Fruit fly (Drosophila melanogaster): ENCODE data around the gene Lk6.

The Lk6 gene

dm6 chr3R:11773999-11774397 lies 9.7 kb upstream of the Lk6 start (continued):
- no peak for TF ChIP-seq CG16863 (GFP tag; optimal IDR thresholded peaks at IDR 0.05)
- TF ChIP-seq Camta (GFP tag; optimal IDR thresholded peaks at IDR 0.05) = peak; percentile 13
- TF ChIP-seq Atf-2 (GFP tag; optimal IDR thresholded peaks at IDR 0.05) = peak; percentile 22
- peak; percentile 92 for TF ChIP-seq CG7556 (GFP tag; optimal IDR thresholded peaks at IDR 0.05)
- peak; percentile 59 for TF ChIP-seq tin (GFP tag; optimal IDR thresholded peaks at IDR 0.05)
- TF ChIP-seq dpn (GFP tag; optimal IDR thresholded peaks at IDR 0.05) = peak; percentile 6 to 58
- TF ChIP-seq Tbp (GFP tag; optimal IDR thresholded peaks at IDR 0.05) = no peak
- no peak for TF ChIP-seq HmgD (GFP tag; optimal IDR thresholded peaks at IDR 0.05)
- TF ChIP-seq ATbp (GFP tag; optimal IDR thresholded peaks at IDR 0.05) = peak; percentile 41
- TF ChIP-seq crol (GFP tag; IDR thresholded peaks at IDR 0.05) = no peak
- no peak for TF ChIP-seq nau (GFP tag; optimal IDR thresholded peaks at IDR 0.05)
- TF ChIP-seq ttk (GFP tag; IDR thresholded peaks at IDR 0.05) = peak; percentile 31
- TF ChIP-seq nmo (GFP tag; optimal IDR thresholded peaks at IDR 0.05) = peak; percentile 86
- peak; percentile 89 for TF ChIP-seq CoRest (tag; optimal IDR thresholded peaks at IDR 0.05)
- no peak for TF ChIP-seq NK7.1 (GFP tag; optimal IDR thresholded peaks at IDR 0.05)
- TF ChIP-seq Spps (tag; optimal IDR thresholded peaks at IDR 0.05) = peak; percentile 45
- TF ChIP-seq CG30403 (GFP tag; optimal IDR thresholded peaks at IDR 0.05) = peak; percentile 79
- peak; percentile 24; the same call in 1 of the 2 replicates for TF ChIP-seq klu (GFP tag; IDR thresholded peaks at IDR 0.05)
- TF ChIP-seq fu2 (GFP tag; optimal IDR thresholded peaks at IDR 0.05) = no peak
- peak; percentile 58 for TF ChIP-seq CG6683 (GFP tag; optimal IDR thresholded peaks at IDR 0.05)
- no peak for TF ChIP-seq tup (GFP tag; optimal IDR thresholded peaks at IDR 0.05)
- TF ChIP-seq CG32772 (GFP tag; IDR thresholded peaks at IDR 0.05) = no peak
- peak; percentile 62 for TF ChIP-seq az2 (GFP tag; optimal IDR thresholded peaks at IDR 0.05)
- peak; percentile 54 for TF ChIP-seq CG30020 (tag; optimal IDR thresholded peaks at IDR 0.05)
- TF ChIP-seq CkIIα-i1 (GFP tag; IDR thresholded peaks at IDR 0.05) = no peak
- TF ChIP-seq corto (GFP tag; optimal IDR thresholded peaks at IDR 0.05) = no peak
- TF ChIP-seq bigmax (GFP tag; optimal IDR thresholded peaks at IDR 0.05) = no peak
- no peak for TF ChIP-seq sna (GFP tag; IDR thresholded peaks at IDR 0.05; ENCODE audit: partially characterized antibody)
- no peak for TF ChIP-seq TFAM (GFP tag; optimal IDR thresholded peaks at IDR 0.05)
- TF ChIP-seq CG7357 (GFP tag; IDR thresholded peaks at IDR 0.05) = 0 out of 3 replicates have a peak, but pooled peaks have one; percentile 18
- TF ChIP-seq C15 (GFP tag; IDR thresholded peaks at IDR 0.05) = no peak
- TF ChIP-seq Drgx (GFP tag; IDR thresholded peaks at IDR 0.05) = no peak
- TF ChIP-seq CG2712 (tag; optimal IDR thresholded peaks at IDR 0.05) = peak; percentile 86
- no peak for TF ChIP-seq Hey (tag; optimal IDR thresholded peaks at IDR 0.05)
- TF ChIP-seq sqz (GFP tag; optimal IDR thresholded peaks at IDR 0.05) = peak; percentile 60
- TF ChIP-seq CG7271 (tag; optimal IDR thresholded peaks at IDR 0.05) = no peak
- peak; percentile 82 for TF ChIP-seq Fer3 (tag; optimal IDR thresholded peaks at IDR 0.05)
- TF ChIP-seq CG8765 (GFP tag; IDR thresholded peaks at IDR 0.05) = no peak
- peak; percentile 61 for TF ChIP-seq B-H2 (GFP tag; optimal IDR thresholded peaks at IDR 0.05)
- TF ChIP-seq CG4328 (GFP tag; optimal IDR thresholded peaks at IDR 0.05) = peak; percentile 64
- TF ChIP-seq CG7987 (GFP tag; optimal IDR thresholded peaks at IDR 0.05) = no peak
- peak; percentile 7 for TF ChIP-seq slou (GFP tag; optimal IDR thresholded peaks at IDR 0.05)
- peak; percentile 20 for TF ChIP-seq CG2202 (tag; optimal IDR thresholded peaks at IDR 0.05)
- no peak for TF ChIP-seq CG6654 (GFP tag; optimal IDR thresholded peaks at IDR 0.05)
- no peak for TF ChIP-seq hb (GFP tag; IDR thresholded peaks at IDR 0.05; ENCODE audit: partially characterized antibody)
- no peak for TF ChIP-seq pita (GFP tag; optimal IDR thresholded peaks at IDR 0.05)
- TF ChIP-seq da (GFP tag; optimal IDR thresholded peaks at IDR 0.05) = no peak
- peak; percentile 24 for TF ChIP-seq YL-1 (GFP tag; optimal IDR thresholded peaks at IDR 0.05)
- peak; percentile 66 for TF ChIP-seq fd3F (GFP tag; optimal IDR thresholded peaks at IDR 0.05)
- no peak for TF ChIP-seq CG1832 (GFP tag; optimal IDR thresholded peaks at IDR 0.05)
- TF ChIP-seq CG6765 (GFP tag; optimal IDR thresholded peaks at IDR 0.05) = peak; percentile 64
